Worm (Caenorhabditis elegans) whole organism, L4 larva: ENCODE measurements around the gene ZK856.14.

Source experiments
- D1046.2 ChIP-seq: fragments of 200-800 bp; sonication (Bioruptor generic); IDR thresholded peaks from 2 replicates; pipeline ENCODE4 v1.3.6; 2022; ENCODE audit warnings: missing genetic modification characterization, missing compliant biosample characterization
- F37D6.2 ChIP-seq: sonication (generic microtip); optimal IDR thresholded peaks from 2 replicates; lab custom pipeline; 2016; ENCODE audit warnings: mild to moderate bottlenecking, missing genetic modification characterization, missing compliant biosample characterization
- F49E8.2 ChIP-seq: sonication (generic microtip); optimal IDR thresholded peaks from 2 replicates; lab custom pipeline; 2016; ENCODE audit warnings: missing compliant biosample characterization, mild to moderate bottlenecking, missing genetic modification characterization, borderline replicate concordance
- R02D3.7 ChIP-seq: fragments of 150-350 bp; sonication (generic microtip); optimal IDR thresholded peaks from 3 replicates; lab custom pipeline; 2014; ENCODE audit warnings: missing biosample characterization, missing genetic modification characterization
- T26A8.4 ChIP-seq: fragments of 200-800 bp; sonication (Bioruptor generic); IDR thresholded peaks from 2 replicates; pipeline ENCODE4 v1.3.6; 2022; ENCODE audit warnings: missing genetic modification characterization, missing compliant biosample characterization
- Y48G9A.11 ChIP-seq: fragments of 200-800 bp; sonication (Bioruptor generic); IDR thresholded peaks from 2 replicates; pipeline ENCODE4 v1.3.6; 2022; ENCODE audit warnings: missing genetic modification reagents, missing genetic modification characterization, missing compliant biosample characterization
- Y5F2A.4 ChIP-seq: fragments of 200-800 bp; sonication (Bioruptor generic); optimal IDR thresholded peaks from 2 replicates; lab custom pipeline; 2018; ENCODE audit warnings: mild to moderate bottlenecking, missing genetic modification characterization, missing compliant biosample characterization
- Y75B8A.6 ChIP-seq: fragments of 200-800 bp; sonication (Bioruptor generic); IDR thresholded peaks from 2 replicates; pipeline ENCODE4 v1.3.6; 2022; ENCODE audit warnings: missing genetic modification reagents, missing genetic modification characterization, missing compliant biosample characterization
- aha-1 ChIP-seq: fragments of 150-350 bp; peaks from one replicate; lab custom pipeline; 2014; ENCODE audit warnings: missing biosample characterization, missing genetic modification characterization
- ama-1 ChIP-seq: fragments of 150-350 bp; optimal IDR thresholded peaks from 2 replicates; lab custom pipeline; 2014; ENCODE audit warnings: inconsistent platforms, mixed read lengths
- arid-1 ChIP-seq: fragments of 200-800 bp; sonication (Bioruptor generic); conservative IDR thresholded peaks from 2 replicates; pipeline ENCODE4 v1.3.6; 2022; ENCODE audit warnings: missing genetic modification reagents, missing genetic modification characterization, missing compliant biosample characterization
- ces-1 ChIP-seq: fragments of 150-350 bp; sonication (generic microtip); optimal IDR thresholded peaks from 4 replicates; lab custom pipeline; 2014; ENCODE audit warnings: missing biosample characterization, missing genetic modification reagents, missing genetic modification characterization
- ctbp-1 ChIP-seq: fragments of 200-800 bp; sonication (Bioruptor generic); IDR thresholded peaks from 2 replicates; pipeline ENCODE4 v1.3.6; 2022; ENCODE audit warnings: missing genetic modification reagents, missing genetic modification characterization, missing compliant biosample characterization
- daf-12 ChIP-seq: fragments of 150-350 bp; optimal IDR thresholded peaks from 2 replicates; lab custom pipeline; 2014; ENCODE audit warnings: missing biosample characterization, missing genetic modification reagents, missing genetic modification characterization
- daf-19 ChIP-seq: fragments of 200-800 bp; sonication (Bioruptor generic); conservative IDR thresholded peaks from 2 replicates; pipeline ENCODE4 v1.3.6; 2022; ENCODE audit warnings: missing genetic modification characterization, missing compliant biosample characterization
- daf-8 ChIP-seq: fragments of 200-800 bp; sonication (Bioruptor generic); IDR thresholded peaks from 2 replicates; pipeline ENCODE4 v1.3.6; 2022; ENCODE audit warnings: missing genetic modification characterization, missing compliant biosample characterization
- dpl-1 ChIP-seq: fragments of 150-350 bp; optimal IDR thresholded peaks from 2 replicates; lab custom pipeline; 2014; ENCODE audit warnings: missing biosample characterization, missing genetic modification reagents, missing genetic modification characterization
- dve-1 ChIP-seq: sonication (generic microtip); optimal IDR thresholded peaks from 2 replicates; lab custom pipeline; 2017; ENCODE audit warnings: antibody characterized with exemption, mild to moderate bottlenecking, missing genetic modification characterization, missing compliant biosample characterization; ENCODE audit not compliant: insufficient read depth
- jun-1 ChIP-seq: fragments of 150-350 bp; optimal IDR thresholded peaks from 2 replicates; lab custom pipeline; 2014; ENCODE audit warnings: missing biosample characterization, missing genetic modification reagents, missing genetic modification characterization
- lin-38 ChIP-seq: fragments of 200-800 bp; sonication (Bioruptor generic); IDR thresholded peaks from 2 replicates; pipeline ENCODE4 v1.3.6; 2022; ENCODE audit warnings: missing genetic modification reagents, missing genetic modification characterization, missing compliant biosample characterization
- lsy-2 ChIP-seq, 2 experiments: fragments of 150-350 bp in 1 of 2; sonication (generic microtip) in 1 of 2; optimal IDR thresholded peaks; 2 replicates each; lab custom pipeline; 2014 to 2017; ENCODE audit warnings: missing biosample characterization in 2 of 2, missing genetic modification characterization in 2 of 2
- mdl-1 ChIP-seq, 2 experiments: fragments of 150-350 bp in 1 of 2; sonication (generic microtip) in 1 of 2; optimal IDR thresholded peaks; 2 replicates each; lab custom pipeline; 2014 to 2017; ENCODE audit warnings: missing biosample characterization in 2 of 2, missing genetic modification characterization in 2 of 2
- mdt-29 ChIP-seq: fragments of 200-800 bp; sonication (Bioruptor generic); IDR thresholded peaks from 2 replicates; pipeline ENCODE4 v1.3.6; 2022; ENCODE audit warnings: missing genetic modification reagents, missing genetic modification characterization, missing compliant biosample characterization
- mes-2 ChIP-seq: sonication (generic microtip); optimal IDR thresholded peaks from 2 replicates; lab custom pipeline; 2016; ENCODE audit warnings: missing genotype, mild to moderate bottlenecking, missing genetic modification characterization, missing compliant biosample characterization; ENCODE audit not compliant: poor library complexity, severe bottlenecking
- mxl-2 ChIP-seq: fragments of 200-800 bp; sonication (Bioruptor generic); conservative IDR thresholded peaks from 2 replicates; pipeline ENCODE4 v1.3.6; 2022; ENCODE audit warnings: missing genetic modification reagents, missing genetic modification characterization, missing compliant biosample characterization
- nhr-102 ChIP-seq: sonication (generic microtip); optimal IDR thresholded peaks from 2 replicates; lab custom pipeline; 2016; ENCODE audit warnings: mild to moderate bottlenecking, missing genetic modification characterization, moderate library complexity, missing compliant biosample characterization
- nhr-48 ChIP-seq: sonication (generic microtip); optimal IDR thresholded peaks from 2 replicates; lab custom pipeline; 2016; ENCODE audit warnings: mild to moderate bottlenecking, missing genetic modification characterization, missing compliant biosample characterization
- pha-4 ChIP-seq, 2 experiments: fragments of 150-350 bp in 1 of 2; fragments of 200-800 bp in 1 of 2; sonication (Bioruptor generic) in 1 of 2; IDR thresholded peaks in 1 of 2; optimal IDR thresholded peaks in 1 of 2; 2 replicates each; pipeline versions ENCODE4 v1.3.6 to Lab custom; 2014 to 2022; ENCODE audit warnings: missing genetic modification characterization in 2 of 2, missing genetic modification reagents in 2 of 2, missing biosample characterization in 1 of 2, missing compliant biosample characterization in 1 of 2
- sdz-12 ChIP-seq: fragments of 200-800 bp; sonication (Bioruptor generic); optimal IDR thresholded peaks from 2 replicates; lab custom pipeline; 2018; ENCODE audit warnings: mild to moderate bottlenecking, missing genetic modification characterization, missing compliant biosample characterization
- set-16 ChIP-seq: fragments of 200-800 bp; sonication (Bioruptor generic); IDR thresholded peaks from 2 replicates; pipeline ENCODE4 v1.3.6; 2022; ENCODE audit warnings: missing genetic modification reagents, missing genetic modification characterization, missing compliant biosample characterization
- snpc-4 ChIP-seq: fragments of 150-350 bp; optimal IDR thresholded peaks from 2 replicates; lab custom pipeline; 2014; ENCODE audit warnings: missing biosample characterization, missing genetic modification characterization
- spr-3 ChIP-seq: fragments of 200-800 bp; sonication (Bioruptor generic); optimal IDR thresholded peaks from 2 replicates; lab custom pipeline; 2018; ENCODE audit warnings: mild to moderate bottlenecking, missing genetic modification characterization, missing compliant biosample characterization
- tag-97 ChIP-seq: fragments of 200-800 bp; sonication (Bioruptor generic); IDR thresholded peaks from 2 replicates; pipeline ENCODE4 v1.3.6; 2022; ENCODE audit warnings: missing genetic modification characterization, missing compliant biosample characterization
- tra-1 ChIP-seq: fragments of 200-800 bp; sonication (Bioruptor generic); IDR thresholded peaks from 2 replicates; pipeline ENCODE4 v1.3.6; 2022; ENCODE audit warnings: missing genetic modification reagents, missing genetic modification characterization, missing compliant biosample characterization
- unc-130 ChIP-seq: sonication (generic microtip); optimal IDR thresholded peaks from 2 replicates; lab custom pipeline; 2016; ENCODE audit warnings: missing genetic modification reagents, missing genetic modification characterization, missing compliant biosample characterization
- unc-39 ChIP-seq: sonication (generic microtip); optimal IDR thresholded peaks from 2 replicates; lab custom pipeline; 2017; ENCODE audit warnings: missing biosample characterization, missing genetic modification characterization
- unc-62 ChIP-seq, 3 experiments: fragments of 150-350 bp in 1 of 3; sonication (generic microtip); optimal IDR thresholded peaks in 2 of 3; peaks in 1 of 3; 1 replicate in 1 of 3; 2 replicates in 2 of 3; lab custom pipeline; 2014 to 2017; ENCODE audit warnings: missing biosample characterization in 3 of 3, missing genetic modification characterization in 3 of 3, missing genetic modification reagents in 3 of 3, missing genotype in 1 of 3
- vab-7 ChIP-seq: fragments of 200-800 bp; sonication (Bioruptor generic); IDR thresholded peaks from 2 replicates; pipeline ENCODE4 v1.3.6; 2022; ENCODE audit warnings: missing genetic modification reagents, missing genetic modification characterization, missing compliant biosample characterization

The ZK856.14 gene

DNA sequence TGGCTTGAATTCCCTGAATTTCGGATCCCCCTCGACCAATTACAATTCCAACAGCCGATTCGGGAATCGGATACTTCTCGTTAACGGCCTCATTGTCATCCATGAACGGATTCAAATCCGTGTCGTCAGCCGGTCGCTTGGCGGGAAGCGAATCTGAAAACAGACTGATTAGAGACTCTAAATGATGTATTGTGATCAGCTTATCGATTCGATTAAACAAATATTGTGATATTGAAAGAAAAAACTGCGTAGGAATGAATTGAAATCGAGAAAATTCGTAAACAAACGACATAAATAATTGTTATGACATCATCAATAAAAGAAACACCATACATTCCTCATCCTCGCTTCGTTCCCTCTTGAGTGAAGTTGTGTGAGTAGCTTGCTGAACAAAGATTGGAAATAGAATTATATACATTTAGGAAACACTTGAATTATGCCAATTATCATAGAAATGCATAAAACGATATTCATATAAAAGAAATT lies 21.2 kb downstream of the ZK856.14 start:
- TF ChIP-seq Y5F2A.4 (GFP tag; lab: Kevin White, UChicago), result peak; percentile 18
- peak; percentile 87 for TF ChIP-seq ama-1 (lab: Kevin White, UChicago)
- peak; percentile 48 for TF ChIP-seq F49E8.2 (tag; lab: Kevin White, UChicago)
- peak; percentile 50; the same call in 1 of the 2 replicates for TF ChIP-seq pha-4 (GFP tag; IDR thresholded peaks at IDR 0.05; lab: Robert Waterston, UW)
- no peak for TF ChIP-seq pha-4 (tag; optimal IDR thresholded peaks at IDR 0.05; lab: Kevin White, UChicago)
- no peak for TF ChIP-seq tag-97 (GFP tag; lab: Robert Waterston, UW)
- no peak for TF ChIP-seq unc-39 (tag; lab: Kevin White, UChicago)
- peak; percentile 67 for TF ChIP-seq lin-38 (GFP tag; lab: Robert Waterston, UW)
- TF ChIP-seq Y48G9A.11 (GFP tag; lab: Robert Waterston, UW), result 0 out of 2 replicates have a peak, but pooled peaks have one; percentile 23
- peak; percentile 32; the same call in 1 of the 2 replicates for TF ChIP-seq daf-19
- no peak for TF ChIP-seq daf-8 (GFP tag; lab: Robert Waterston, UW)
- TF ChIP-seq ces-1 (GFP tag; lab: Kevin White, UChicago), result no peak
- 0 out of 2 replicates have a peak, but pooled peaks have one; percentile 6 for TF ChIP-seq arid-1 (GFP tag; lab: Robert Waterston, UW)
- peak; percentile 33; the same call in 1 of the 2 replicates for TF ChIP-seq mdt-29 (GFP tag; lab: Robert Waterston, UW)
- 0 out of 2 replicates have a peak, but pooled peaks have one; percentile 79 for TF ChIP-seq Y75B8A.6 (GFP tag; lab: Robert Waterston, UW)
- peak; percentile 3 for TF ChIP-seq mes-2
- TF ChIP-seq mdl-1 (tag; optimal IDR thresholded peaks at IDR 0.05; lab: Kevin White, UChicago), result no peak
- peak; percentile 55 for TF ChIP-seq sdz-12 (GFP tag; lab: Kevin White, UChicago)
- TF ChIP-seq ctbp-1 (GFP tag; lab: Robert Waterston, UW), result 0 out of 2 replicates have a peak, but pooled peaks have one; percentile 49
- TF ChIP-seq mxl-2, result no peak
- peak; percentile 42 for TF ChIP-seq unc-130 (GFP tag; lab: Kevin White, UChicago)

DNA sequence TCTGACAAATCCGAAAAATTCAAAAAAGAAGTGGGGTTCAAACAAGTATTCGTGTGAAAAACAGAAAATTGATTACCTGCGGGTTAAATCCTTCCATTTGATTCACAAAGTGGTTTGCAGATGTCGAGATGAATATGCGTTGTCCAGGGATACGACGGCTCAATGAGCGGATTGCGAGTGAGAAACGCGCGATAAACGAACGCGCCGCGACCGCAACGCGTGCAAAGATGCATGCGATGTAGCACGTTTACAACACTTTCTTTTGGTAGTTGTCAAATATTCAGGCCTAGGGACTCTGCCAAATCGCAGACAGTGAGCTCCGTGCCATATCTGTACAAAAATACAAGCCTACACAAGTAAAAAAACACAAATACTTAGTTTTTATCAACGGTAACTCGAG lies 21.8 kb downstream of the ZK856.14 start, which contains the start of gene fubl-1:
Gene fubl-1, minus strand, starts transcription at position 202 of the 400 bp plus-strand sequence.
- TF ChIP-seq unc-62 (GFP tag; optimal IDR thresholded peaks at IDR 0.05 in 1 of 2; lab: Kevin White, UChicago) (peak in 1 of 2 experiments; percentile 28), unc-62 (tag; optimal IDR thresholded peaks at IDR 0.05; lab: Kevin White, UChicago) (no peak), snpc-4 (tag; lab: Kevin White, UChicago) (no peak), ama-1 (lab: Kevin White, UChicago) (peak; percentile 75), aha-1 (tag; lab: Kevin White, UChicago) (peak; percentile 82), lsy-2 (tag; optimal IDR thresholded peaks at IDR 0.05; lab: Kevin White, UChicago) (peak in 1 of 2 experiments; percentile 19), arid-1 (GFP tag; lab: Robert Waterston, UW) (no peak), dpl-1 (GFP tag; lab: Kevin White, UChicago) (peak; percentile 14), daf-12 (no peak), lin-38 (GFP tag; lab: Robert Waterston, UW) (peak; percentile 70), Y48G9A.11 (GFP tag; lab: Robert Waterston, UW) (peak; percentile 40; the same call in 1 of the 2 replicates), tra-1 (GFP tag; lab: Robert Waterston, UW) (no peak), R02D3.7 (tag; lab: Kevin White, UChicago) (no peak), D1046.2 (GFP tag; lab: Robert Waterston, UW) (no peak), unc-39 (tag; lab: Kevin White, UChicago) (no peak), nhr-102 (tag; lab: Kevin White, UChicago) (no peak), set-16 (GFP tag; lab: Robert Waterston, UW) (no peak), T26A8.4 (GFP tag; lab: Robert Waterston, UW) (no peak), vab-7 (peak; percentile 39; the same call in 1 of the 2 replicates), mes-2 (peak; percentile 56), jun-1 (tag; lab: Kevin White, UChicago) (no peak), nhr-48 (tag; lab: Kevin White, UChicago) (no peak), dve-1 (tag; lab: Kevin White, UChicago) (no peak), F37D6.2 (tag; lab: Kevin White, UChicago) (no peak), spr-3 (no peak)
